Fruit fly (Drosophila melanogaster) whole organism, embryonic: Measurements from ENCODE around the gene PNKP.

Experiments
- Atf-2 ChIP-seq: fragments of 200-800 bp; sonication (Bioruptor generic); optimal IDR thresholded peaks from 2 replicates; lab custom pipeline; 2016; ENCODE audit warnings: missing biosample characterization, missing genetic modification characterization
- Atf6 ChIP-seq: fragments of 200-800 bp; sonication (Bioruptor generic); IDR thresholded peaks from 2 replicates; pipeline ENCODE4 v1.3.6; 2022; ENCODE audit warnings: missing biosample characterization, missing genetic modification characterization
- CG10147 ChIP-seq: fragments of 200-800 bp; sonication (Bioruptor generic); optimal IDR thresholded peaks from 2 replicates; lab custom pipeline; 2019; ENCODE audit warnings: missing biosample characterization, mild to moderate bottlenecking, missing genetic modification characterization, moderate library complexity
- CG10267 ChIP-seq: fragments of 200-800 bp; sonication (Bioruptor generic); optimal IDR thresholded peaks from 2 replicates; lab custom pipeline; 2018; ENCODE audit warnings: missing biosample characterization, mild to moderate bottlenecking, missing genetic modification characterization, moderate library complexity
- CG10462 ChIP-seq: fragments of 200-800 bp; sonication (Bioruptor generic); optimal IDR thresholded peaks from 2 replicates; lab custom pipeline; 2016; ENCODE audit warnings: missing biosample characterization, missing genetic modification characterization
- CG11695 ChIP-seq: fragments of 200-800 bp; sonication (Bioruptor generic); IDR thresholded peaks from 3 replicates; pipeline ENCODE4 v1.3.6; 2022; ENCODE audit warnings: missing biosample characterization, missing genetic modification characterization
- CG1233 ChIP-seq: fragments of 200-800 bp; sonication (Bioruptor generic); optimal IDR thresholded peaks from 4 replicates; lab custom pipeline; 2018; ENCODE audit warnings: missing biosample characterization, mild to moderate bottlenecking, missing genetic modification characterization
- CG13424 ChIP-seq: fragments of 200-800 bp; sonication (Bioruptor generic); optimal IDR thresholded peaks from 2 replicates; lab custom pipeline; 2019; ENCODE audit warnings: missing biosample characterization, mild to moderate bottlenecking, missing genetic modification characterization, moderate library complexity
- CG13775 ChIP-seq: fragments of 200-800 bp; sonication (Bioruptor generic); optimal IDR thresholded peaks from 3 replicates; lab custom pipeline; 2017; ENCODE audit warnings: missing biosample characterization, mild to moderate bottlenecking, missing genetic modification characterization
- CG13894 ChIP-seq: fragments of 200-800 bp; sonication (Bioruptor generic); optimal IDR thresholded peaks from 3 replicates; lab custom pipeline; 2018; ENCODE audit warnings: missing biosample characterization, mild to moderate bottlenecking, missing genetic modification characterization, moderate library complexity
- CG15479 ChIP-seq: fragments of 200-800 bp; sonication (Bioruptor generic); optimal IDR thresholded peaks from 3 replicates; lab custom pipeline; 2019; ENCODE audit warnings: missing biosample characterization, mild to moderate bottlenecking, missing genetic modification characterization, moderate library complexity
- CG15601 ChIP-seq: fragments of 200-800 bp; sonication (Bioruptor generic); optimal IDR thresholded peaks from 3 replicates; lab custom pipeline; 2019; ENCODE audit warnings: missing biosample characterization, mild to moderate bottlenecking, missing genetic modification characterization, moderate library complexity
- CG17568 ChIP-seq: fragments of 200-800 bp; sonication (Bioruptor generic); optimal IDR thresholded peaks from 2 replicates; lab custom pipeline; 2018; ENCODE audit warnings: missing biosample characterization, mild to moderate bottlenecking, missing genetic modification characterization, moderate library complexity
- CG1832 ChIP-seq: fragments of 200-800 bp; sonication (Bioruptor generic); optimal IDR thresholded peaks from 2 replicates; lab custom pipeline; 2017; ENCODE audit warnings: missing biosample characterization, mild to moderate bottlenecking, missing genetic modification characterization, inconsistent platforms
- CG2712 ChIP-seq: fragments of 200-800 bp; optimal IDR thresholded peaks from 3 replicates; lab custom pipeline; 2019; ENCODE audit warnings: missing biosample characterization, mild to moderate bottlenecking, missing genetic modification characterization, moderate library complexity
- CG32772 ChIP-seq: fragments of 200-800 bp; sonication (Bioruptor generic); IDR thresholded peaks from 2 replicates; pipeline ENCODE4 v1.3.6; 2022; ENCODE audit warnings: missing biosample characterization, missing genetic modification characterization
- CG33213 ChIP-seq: fragments of 200-800 bp; sonication (Bioruptor generic); optimal IDR thresholded peaks from 3 replicates; lab custom pipeline; 2016; ENCODE audit warnings: missing biosample characterization, missing genetic modification characterization
- CG34224 ChIP-seq: fragments of 200-800 bp; sonication (Bioruptor generic); IDR thresholded peaks from 3 replicates; pipeline ENCODE4 v1.3.6; 2022; ENCODE audit warnings: missing biosample characterization, missing genetic modification characterization; ENCODE audit not compliant: partially characterized antibody
- CG6272 ChIP-seq: fragments of 200-800 bp; sonication (Bioruptor generic); IDR thresholded peaks from 2 replicates; pipeline ENCODE4 v1.3.6; 2022; ENCODE audit warnings: missing biosample characterization, missing genetic modification characterization
- CG6765 ChIP-seq: fragments of 200-800 bp; sonication (Bioruptor generic); optimal IDR thresholded peaks from 3 replicates; lab custom pipeline; 2017; ENCODE audit warnings: missing biosample characterization, mild to moderate bottlenecking, missing genetic modification characterization
- CG6791 ChIP-seq: fragments of 200-800 bp; sonication (Bioruptor generic); IDR thresholded peaks from 3 replicates; pipeline ENCODE4 v1.3.6; 2022; ENCODE audit warnings: missing biosample characterization, missing genetic modification characterization; ENCODE audit not compliant: partially characterized antibody
- CG9437 ChIP-seq: fragments of 200-800 bp; sonication (Bioruptor generic); optimal IDR thresholded peaks from 2 replicates; lab custom pipeline; 2018; ENCODE audit warnings: missing biosample characterization, mild to moderate bottlenecking, missing genetic modification characterization
- CG9609 ChIP-seq: fragments of 200-800 bp; sonication (Bioruptor generic); optimal IDR thresholded peaks from 3 replicates; lab custom pipeline; 2016; ENCODE audit warnings: missing biosample characterization, missing genetic modification characterization
- D19B ChIP-seq: fragments of 200-800 bp; sonication (Bioruptor generic); optimal IDR thresholded peaks from 2 replicates; lab custom pipeline; 2017; ENCODE audit warnings: missing biosample characterization, mild to moderate bottlenecking, missing genetic modification characterization
- Dp ChIP-seq: fragments of 200-800 bp; sonication (Bioruptor generic); optimal IDR thresholded peaks from 2 replicates; lab custom pipeline; 2018; ENCODE audit warnings: missing biosample characterization, mild to moderate bottlenecking, missing genetic modification characterization, moderate library complexity
- NC2β ChIP-seq: fragments of 200-800 bp; sonication (Bioruptor generic); optimal IDR thresholded peaks from 2 replicates; lab custom pipeline; 2016; ENCODE audit warnings: missing biosample characterization, missing genetic modification characterization
- Neu2 ChIP-seq: fragments of 200-800 bp; sonication (Bioruptor generic); optimal IDR thresholded peaks from 3 replicates; lab custom pipeline; 2016; ENCODE audit warnings: missing biosample characterization, missing genetic modification characterization, borderline replicate concordance
- Nf-YC ChIP-seq: fragments of 200-800 bp; optimal IDR thresholded peaks from 3 replicates; lab custom pipeline; 2019; ENCODE audit warnings: missing biosample characterization, mild to moderate bottlenecking, missing genetic modification characterization, moderate library complexity
- Oli ChIP-seq: fragments of 200-800 bp; sonication (Bioruptor generic); optimal IDR thresholded peaks from 2 replicates; lab custom pipeline; 2018; ENCODE audit warnings: missing biosample characterization, mild to moderate bottlenecking, missing genetic modification characterization, moderate library complexity
- Poxn ChIP-seq: fragments of 200-800 bp; sonication (Bioruptor generic); IDR thresholded peaks from 2 replicates; pipeline ENCODE4 v1.3.6; 2022; ENCODE audit warnings: missing biosample characterization, missing genetic modification characterization
- Rx ChIP-seq: fragments of 200-800 bp; sonication (Bioruptor generic); IDR thresholded peaks from 2 replicates; pipeline ENCODE4 v1.3.6; 2022; ENCODE audit warnings: missing biosample characterization, missing genetic modification characterization
- Six4 ChIP-seq: fragments of 200-800 bp; sonication (Bioruptor generic); optimal IDR thresholded peaks from 2 replicates; lab custom pipeline; 2016; ENCODE audit warnings: missing biosample characterization, missing genetic modification characterization
- cas ChIP-seq: fragments of 200-800 bp; sonication (Bioruptor generic); IDR thresholded peaks from 2 replicates; pipeline ENCODE4 v1.3.6; 2022; ENCODE audit warnings: missing biosample characterization, missing genetic modification characterization
- disco-r ChIP-seq: fragments of 200-800 bp; sonication (Bioruptor generic); optimal IDR thresholded peaks from 2 replicates; lab custom pipeline; 2016; ENCODE audit warnings: missing biosample characterization, missing genetic modification characterization
- dmrt99B ChIP-seq: fragments of 200-800 bp; sonication (Bioruptor generic); optimal IDR thresholded peaks from 2 replicates; lab custom pipeline; 2018; ENCODE audit warnings: missing biosample characterization, mild to moderate bottlenecking, missing genetic modification characterization, moderate library complexity
- eve ChIP-seq, 2 experiments: fragments of >200 bp; optimal IDR thresholded peaks; 2 replicates each; lab custom pipeline; 2017; ENCODE audit warnings: missing biosample characterization in 2 of 2, missing genetic modification characterization in 2 of 2
- fd64A ChIP-seq: fragments of 200-800 bp; sonication (Bioruptor generic); optimal IDR thresholded peaks from 3 replicates; lab custom pipeline; 2018; ENCODE audit warnings: missing biosample characterization, mild to moderate bottlenecking, missing genetic modification characterization
- gem ChIP-seq: fragments of 200-800 bp; sonication (Bioruptor generic); optimal IDR thresholded peaks from 2 replicates; lab custom pipeline; 2019; ENCODE audit warnings: missing biosample characterization, mild to moderate bottlenecking, missing genetic modification characterization, moderate library complexity
- grau ChIP-seq: fragments of 200-800 bp; optimal IDR thresholded peaks from 3 replicates; lab custom pipeline; 2019; ENCODE audit warnings: missing biosample characterization, mild to moderate bottlenecking, missing genetic modification characterization, moderate library complexity
- grn ChIP-seq: fragments of 200-800 bp; sonication (Bioruptor generic); optimal IDR thresholded peaks from 3 replicates; lab custom pipeline; 2017; ENCODE audit warnings: missing biosample characterization, missing genetic modification characterization
- gsb ChIP-seq: fragments of 200-800 bp; sonication (Bioruptor generic); IDR thresholded peaks from 2 replicates; pipeline ENCODE4 v1.3.6; 2022; ENCODE audit warnings: missing biosample characterization, missing genetic modification characterization
- maf-S ChIP-seq: fragments of 200-800 bp; sonication (Bioruptor generic); optimal IDR thresholded peaks from 2 replicates; lab custom pipeline; 2016; ENCODE audit warnings: missing biosample characterization, missing genetic modification characterization
- nau ChIP-seq: fragments of 200-800 bp; sonication (Bioruptor generic); optimal IDR thresholded peaks from 3 replicates; lab custom pipeline; 2017; ENCODE audit warnings: missing biosample characterization, mild to moderate bottlenecking, missing genetic modification characterization, missing genetic modification reagents
- repo ChIP-seq: fragments of 200-800 bp; sonication (Bioruptor generic); optimal IDR thresholded peaks from 2 replicates; lab custom pipeline; 2016; ENCODE audit warnings: missing biosample characterization, missing genetic modification characterization
- salm ChIP-seq: fragments of 200-800 bp; sonication (Bioruptor generic); optimal IDR thresholded peaks from 2 replicates; lab custom pipeline; 2018; ENCODE audit warnings: missing biosample characterization, mild to moderate bottlenecking, missing genetic modification characterization
- slbo ChIP-seq: fragments of 200-800 bp; sonication (Bioruptor generic); IDR thresholded peaks from 2 replicates; pipeline ENCODE4 v1.3.6; 2022; ENCODE audit warnings: missing biosample characterization, missing genetic modification characterization
- sug ChIP-seq: fragments of 200-800 bp; optimal IDR thresholded peaks from 2 replicates; lab custom pipeline; 2019; ENCODE audit warnings: missing biosample characterization, mild to moderate bottlenecking, missing genetic modification characterization, moderate library complexity
- tup ChIP-seq: fragments of 200-800 bp; sonication (Bioruptor generic); optimal IDR thresholded peaks from 2 replicates; lab custom pipeline; 2016; ENCODE audit warnings: missing biosample characterization, mild to moderate bottlenecking, missing genetic modification characterization, moderate library complexity
- unc-4 ChIP-seq: fragments of 200-800 bp; sonication (Bioruptor generic); IDR thresholded peaks from 2 replicates; pipeline ENCODE4 v1.3.6; 2022; ENCODE audit warnings: missing biosample characterization, missing genetic modification characterization; ENCODE audit not compliant: partially characterized antibody
- zf30C ChIP-seq: fragments of 200-800 bp; sonication (Bioruptor generic); optimal IDR thresholded peaks from 3 replicates; lab custom pipeline; 2018; ENCODE audit warnings: missing biosample characterization, mild to moderate bottlenecking, missing genetic modification characterization
- zfh2 ChIP-seq: fragments of 200-800 bp; sonication (Bioruptor generic); optimal IDR thresholded peaks from 2 replicates; lab custom pipeline; 2016; ENCODE audit warnings: missing biosample characterization, missing genetic modification characterization

PNKP gene

DNA sequence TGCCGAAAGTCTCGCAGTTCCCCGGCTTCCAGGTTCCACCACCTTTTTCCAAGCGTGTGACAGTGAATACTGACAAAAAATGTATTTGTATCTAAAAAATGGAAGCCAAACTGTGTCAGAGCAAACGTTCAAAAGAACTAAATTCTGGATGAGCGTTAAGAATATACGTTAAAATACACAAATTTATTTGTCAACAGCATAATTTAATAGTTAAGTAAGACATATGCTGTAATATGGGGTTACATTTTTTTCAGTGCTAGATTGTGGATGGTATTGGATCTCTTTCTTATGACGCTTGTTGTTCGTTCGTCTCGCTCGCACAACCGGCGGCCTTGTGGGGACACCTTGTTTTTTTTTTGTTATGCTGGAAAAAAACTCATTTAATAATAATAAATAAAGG lies 12.3 kb upstream of the PNKP start (continued):
- TF ChIP-seq gem (tag; lab: Kevin White, UChicago), result peak; percentile 97
- peak; percentile 93 for TF ChIP-seq CG32772 (GFP tag; lab: Robert Waterston, UW)
- peak; percentile 94 for TF ChIP-seq CG13894 (tag; lab: Kevin White, UChicago)
- peak; percentile 90 for TF ChIP-seq zf30C (GFP tag; lab: Kevin White, UChicago)
- TF ChIP-seq sug (tag; lab: Kevin White, UChicago), result peak; percentile 79
- peak; percentile 93 for TF ChIP-seq Poxn (GFP tag; lab: Robert Waterston, UW)
- peak; percentile 90 for TF ChIP-seq CG6272 (GFP tag; lab: Robert Waterston, UW)
- peak; percentile 69 for TF ChIP-seq CG15601 (tag; lab: Kevin White, UChicago)
- TF ChIP-seq eve (GFP tag; optimal IDR thresholded peaks at IDR 0.05; lab: Kevin White, UChicago), result no peak
- TF ChIP-seq CG10267, result peak; percentile 85
- TF ChIP-seq zfh2 (GFP tag; lab: Kevin White, UChicago), result peak; percentile 95
- TF ChIP-seq CG17568 (GFP tag; lab: Kevin White, UChicago), result peak; percentile 94
- TF ChIP-seq CG9609, result peak; percentile 96
- TF ChIP-seq fd64A (GFP tag; lab: Kevin White, UChicago), result peak; percentile 66
- TF ChIP-seq CG1233 (GFP tag; lab: Kevin White, UChicago), result peak; percentile 92
- peak; percentile 97 for TF ChIP-seq grau (tag; lab: Kevin White, UChicago)
- TF ChIP-seq CG6791 (GFP tag; lab: Robert Waterston, UW), result no peak
- peak; percentile 92 for TF ChIP-seq CG2712
- peak; percentile 52 for TF ChIP-seq Neu2 (GFP tag; lab: Kevin White, UChicago)
- peak; percentile 91 for TF ChIP-seq Six4
- TF ChIP-seq maf-S (GFP tag; lab: Kevin White, UChicago), result peak; percentile 96
- peak; percentile 87 for TF ChIP-seq Rx (GFP tag; lab: Robert Waterston, UW)
- peak; percentile 93 for TF ChIP-seq CG6765
- TF ChIP-seq dmrt99B, result peak; percentile 94
- peak; percentile 48 for TF ChIP-seq grn (GFP tag; lab: Kevin White, UChicago)
- TF ChIP-seq gsb (GFP tag; lab: Robert Waterston, UW), result peak; percentile 88
- TF ChIP-seq CG13424 (tag; lab: Kevin White, UChicago), result peak; percentile 92
- peak; percentile 90 for TF ChIP-seq D19B (GFP tag; lab: Kevin White, UChicago)
- TF ChIP-seq slbo (GFP tag; lab: Robert Waterston, UW), result peak; percentile 98
- TF ChIP-seq CG33213 (GFP tag; lab: Kevin White, UChicago), result peak; percentile 96
- peak; percentile 51 for TF ChIP-seq Nf-YC (tag; lab: Kevin White, UChicago)
- TF ChIP-seq Atf-2 (GFP tag; lab: Kevin White, UChicago), result peak; percentile 94
- peak; percentile 90 for TF ChIP-seq cas (GFP tag; lab: Robert Waterston, UW)
- no peak for TF ChIP-seq unc-4 (GFP tag; lab: Robert Waterston, UW)
- TF ChIP-seq disco-r (GFP tag; lab: Kevin White, UChicago), result peak; percentile 94
- TF ChIP-seq repo (GFP tag; lab: Kevin White, UChicago), result peak; percentile 96
- peak; percentile 94 for TF ChIP-seq CG13775 (GFP tag; lab: Kevin White, UChicago)
- peak; percentile 88 for TF ChIP-seq salm
- peak; percentile 96 for TF ChIP-seq CG11695 (GFP tag; lab: Robert Waterston, UW)
- TF ChIP-seq CG1832 (GFP tag; lab: Kevin White, UChicago), result no peak
- peak; percentile 4 for TF ChIP-seq Dp (GFP tag; lab: Kevin White, UChicago)
- TF ChIP-seq CG34224 (GFP tag; lab: Robert Waterston, UW), result no peak
- TF ChIP-seq CG9437 (GFP tag; lab: Kevin White, UChicago), result peak; percentile 84
- TF ChIP-seq Atf6 (GFP tag; lab: Robert Waterston, UW), result peak; percentile 97
- peak; percentile 93 for TF ChIP-seq Oli (tag; lab: Kevin White, UChicago)
- TF ChIP-seq nau (GFP tag; lab: Kevin White, UChicago), result peak; percentile 88
- peak; percentile 87 for TF ChIP-seq tup (GFP tag; lab: Kevin White, UChicago)
- peak; percentile 91 for TF ChIP-seq NC2β (GFP tag; lab: Kevin White, UChicago)
- TF ChIP-seq CG10147 (GFP tag; lab: Kevin White, UChicago), result peak; percentile 97
- no peak for TF ChIP-seq CG15479 (GFP tag; lab: Kevin White, UChicago)
- TF ChIP-seq CG10462 (GFP tag; lab: Kevin White, UChicago), result peak; percentile 80
